Fruit fly (Drosophila melanogaster): ENCODE measurements around the gene CG15803.

- TF ChIP-seq CTCF (optimal IDR thresholded peaks at IDR 0.05) (no peak), CG8478 (optimal IDR thresholded peaks at IDR 0.05) (no peak)
Observed at dm6 chr3R:18365978-18366643, 5.6 kb upstream of the CG15803 start, which contains the start of the genes WRNexo and Nup43.

Data from S2 (cell line).